Worm (Caenorhabditis elegans): ENCODE results near the gene R02D5.10.

The R02D5.10 gene

ce11 chrV:14463087-14463486 lies 19.0 kb upstream of the R02D5.10 start, which contains the start of gene F08H9.3:
Gene F08H9.3 (minus strand): TSS chrV:14463338.
- TF ChIP-seq mcd-1 (GFP tag; IDR thresholded peaks at IDR 0.05) (peak; percentile 74), attf-6 (GFP tag; IDR thresholded peaks at IDR 0.05) (peak; percentile 88), ztf-18 (tag; optimal IDR thresholded peaks at IDR 0.05) (peak; percentile 2), ceh-100 (GFP tag; IDR thresholded peaks at IDR 0.05) (peak; percentile 63), F33H1.4 (GFP tag; IDR thresholded peaks at IDR 0.05) (peak; percentile 51), B0336.3 (GFP tag; IDR thresholded peaks at IDR 0.05) (peak; percentile 52; the same call in 1 of the 2 replicates), lsl-1 (GFP tag; optimal IDR thresholded peaks at IDR 0.05) (peak; percentile 55), ceh-91 (GFP tag; IDR thresholded peaks at IDR 0.05) (0 out of 2 replicates have a peak, but pooled peaks have one; percentile 18), snpc-4 (GFP tag; optimal IDR thresholded peaks at IDR 0.05) (peak; percentile 85), snpc-4 (tag; optimal IDR thresholded peaks at IDR 0.05) (peak; percentile 90 to 98 (median 94)), hmg-1.2 (GFP tag; IDR thresholded peaks at IDR 0.05) (peak; percentile 95), ceh-27 (GFP tag; optimal IDR thresholded peaks at IDR 0.05) (peak; percentile 3), F49E8.2 (tag; optimal IDR thresholded peaks at IDR 0.05; ENCODE audit: insufficient read depth) (peak; percentile 38), lin-54 (GFP tag; optimal IDR thresholded peaks at IDR 0.05) (peak; percentile 27), F23B12.7 (tag; optimal IDR thresholded peaks at IDR 0.05; ENCODE audit: insufficient read depth) (peak; percentile 68), him-1 (tag; optimal IDR thresholded peaks at IDR 0.05) (peak; percentile 90), madf-6 (GFP tag; IDR thresholded peaks at IDR 0.05) (peak; percentile 77), repo-1 (tag; optimal IDR thresholded peaks at IDR 0.05) (peak; percentile 18), snpc-3.4 (tag; optimal IDR thresholded peaks at IDR 0.05) (peak; percentile 85), snpc-1.3 (tag; optimal IDR thresholded peaks at IDR 0.05; ENCODE audit: insufficient read depth) (peak; percentile 64), egl-44 (GFP tag; IDR thresholded peaks at IDR 0.05) (0 out of 2 replicates have a peak, but pooled peaks have one; percentile 63), bed-2 (GFP tag; IDR thresholded peaks at IDR 0.05) (0 out of 2 replicates have a peak, but pooled peaks have one; percentile 48), tbp1 (GFP tag; optimal IDR thresholded peaks at IDR 0.05) (peak; percentile 69), Y79H2A.3 (GFP tag; conservative IDR thresholded peaks at IDR 0.05) (peak; percentile 82), lin-26 (GFP tag; IDR thresholded peaks at IDR 0.05) (peak; percentile 69; the same call in 1 of the 2 replicates), egrh-3 (GFP tag; IDR thresholded peaks at IDR 0.05) (peak; percentile 62), dpff-1 (tag; optimal IDR thresholded peaks at IDR 0.05) (peak; percentile 9), nfyb-1 (GFP tag; IDR thresholded peaks at IDR 0.05) (0 out of 2 replicates have a peak, but pooled peaks have one; percentile 58), hsf-1 (GFP tag; IDR thresholded peaks at IDR 0.05) (peak; percentile 57; the same call in 1 of the 2 replicates), madf-8 (GFP tag; conservative IDR thresholded peaks at IDR 0.05) (peak; percentile 35; the same call in 1 of the 2 replicates), efl-1 (GFP tag; optimal IDR thresholded peaks at IDR 0.05) (peak; percentile 10), snpc-1.1 (tag; optimal IDR thresholded peaks at IDR 0.05; ENCODE audit: insufficient read depth) (peak; percentile 93), tlf-1 (GFP tag; optimal IDR thresholded peaks at IDR 0.05) (peak; percentile 6), zfh-2 (GFP tag; conservative IDR thresholded peaks at IDR 0.05) (peak; percentile 51; the same call in 1 of the 2 replicates), dox-1 (GFP tag; IDR thresholded peaks at IDR 0.05) (peak; percentile 84), ekl-4 (GFP tag; IDR thresholded peaks at IDR 0.05) (peak; percentile 75; the same call in 1 of the 2 replicates), rcor-1 (GFP tag; IDR thresholded peaks at IDR 0.05) (peak; percentile 55; the same call in 1 of the 2 replicates), pbrm-1 (GFP tag; IDR thresholded peaks at IDR 0.05) (peak; percentile 75), xnd-1 (tag; optimal IDR thresholded peaks at IDR 0.05) (peak; percentile 22), D2030.7 (GFP tag; IDR thresholded peaks at IDR 0.05) (peak; percentile 82)

Measured in whole organism, young adult.